Worm (Caenorhabditis elegans) whole organism, L4/young adult: Measurements from ENCODE around the gene rde-11.

Experiments used
- W03F9.2 ChIP-seq: fragments of 150-350 bp; optimal IDR thresholded peaks from 2 replicates; lab custom pipeline; 2014; ENCODE audit warnings: missing biosample characterization, missing genetic modification characterization
- him-1 ChIP-seq: sonication (generic microtip); optimal IDR thresholded peaks from 2 replicates; lab custom pipeline; 2016; ENCODE audit warnings: missing genotype, missing genetic modification reagents, missing genetic modification characterization, missing compliant biosample characterization

ce11 chrIV:13107359-13107758 is 2.4 kb downstream of the rde-11 start, which contains the start of gene B0564.2:
- TF ChIP-seq him-1 (tag; lab: Kevin White, UChicago): no peak
- TF ChIP-seq W03F9.2 (tag; lab: Kevin White, UChicago): no peak
